Worm (Caenorhabditis elegans) whole organism, L3 larva: Measurements from ENCODE around the gene cept-2.

Experiments
- aly-2 ChIP-seq: fragments of 150-350 bp; optimal IDR thresholded peaks from 2 replicates; lab custom pipeline; 2014; ENCODE audit warnings: missing biosample characterization, missing genetic modification characterization
- ama-1 ChIP-seq: fragments of 150-350 bp; optimal IDR thresholded peaks from 2 replicates; lab custom pipeline; 2018
- daf-12 ChIP-seq: fragments of 150-350 bp; optimal IDR thresholded peaks from 2 replicates; lab custom pipeline; 2014; ENCODE audit warnings: missing biosample characterization, missing genetic modification reagents, missing genetic modification characterization
- egl-27 ChIP-seq: sonication (generic microtip); optimal IDR thresholded peaks from 4 replicates; lab custom pipeline; 2017; ENCODE audit warnings: missing biosample characterization, missing genetic modification reagents, missing genetic modification characterization
- egl-5 ChIP-seq: fragments of 150-350 bp; optimal IDR thresholded peaks from 2 replicates; lab custom pipeline; 2017; ENCODE audit warnings: missing biosample characterization, missing genetic modification reagents, missing genetic modification characterization, inconsistent platforms
- fkh-2 ChIP-seq: fragments of 150-350 bp; optimal IDR thresholded peaks from 2 replicates; lab custom pipeline; 2014; ENCODE audit warnings: missing biosample characterization, missing genetic modification reagents, missing genetic modification characterization
- lin-39 ChIP-seq: fragments of 150-350 bp; optimal IDR thresholded peaks from 2 replicates; lab custom pipeline; 2018; ENCODE audit warnings: missing biosample characterization, missing genetic modification reagents, missing genetic modification characterization
- nhr-25 ChIP-seq: sonication (generic microtip); optimal IDR thresholded peaks from 2 replicates; lab custom pipeline; 2017; ENCODE audit warnings: missing biosample characterization, missing genetic modification characterization
- nhr-28 ChIP-seq: fragments of 150-350 bp; optimal IDR thresholded peaks from 2 replicates; lab custom pipeline; 2014; ENCODE audit warnings: missing biosample characterization, missing genetic modification characterization
- pha-4 ChIP-seq: fragments of 150-350 bp; optimal IDR thresholded peaks from 2 replicates; lab custom pipeline; 2014; ENCODE audit warnings: missing biosample characterization, missing genetic modification reagents, missing genetic modification characterization
- pqm-1 ChIP-seq: fragments of 150-350 bp; optimal IDR thresholded peaks from 2 replicates; lab custom pipeline; 2017; ENCODE audit warnings: missing biosample characterization, missing genetic modification characterization, inconsistent platforms
- skn-1 ChIP-seq: fragments of 150-350 bp; optimal IDR thresholded peaks from 2 replicates; lab custom pipeline; 2014; ENCODE audit warnings: missing biosample characterization, missing genetic modification characterization
- zag-1 ChIP-seq: fragments of 150-350 bp; optimal IDR thresholded peaks from 2 replicates; lab custom pipeline; 2014; ENCODE audit warnings: missing biosample characterization, missing genetic modification characterization

ce11 chrV:14369412-14369811 lies 21.8 kb downstream of the cept-2 start:
- no peak for TF ChIP-seq aly-2 (tag; lab: Kevin White, UChicago)
- no peak for TF ChIP-seq pqm-1 (tag; lab: Kevin White, UChicago)
- no peak for TF ChIP-seq zag-1 (tag; lab: Kevin White, UChicago)
- TF ChIP-seq nhr-25 (tag; lab: Kevin White, UChicago) = no peak
- no peak for TF ChIP-seq egl-27
- TF ChIP-seq egl-5 (tag; lab: Kevin White, UChicago) = no peak
- TF ChIP-seq nhr-28 (tag; lab: Kevin White, UChicago) = no peak
- no peak for TF ChIP-seq daf-12
- peak; percentile 47 for TF ChIP-seq lin-39 (tag; lab: Kevin White, UChicago)
- TF ChIP-seq ama-1 = peak; percentile 53
- TF ChIP-seq pha-4 (tag; lab: Kevin White, UChicago) = no peak
- no peak for TF ChIP-seq fkh-2
- TF ChIP-seq skn-1 (tag; lab: Kevin White, UChicago) = no peak
